Worm (Caenorhabditis elegans) whole organism, young adult: Measurements from ENCODE around the gene ptpn-22.

Experiments
- F55B11.4 ChIP-seq: sonication (generic microtip); optimal IDR thresholded peaks from 2 replicates; lab custom pipeline; 2016; ENCODE audit warnings: missing compliant biosample characterization, missing genetic modification characterization, borderline replicate concordance; ENCODE audit not compliant: insufficient read depth
- ceh-91 ChIP-seq: fragments of 200-800 bp; sonication (Bioruptor generic); IDR thresholded peaks from 2 replicates; pipeline ENCODE4 v1.3.6; 2022; ENCODE audit warnings: missing genetic modification reagents, missing genetic modification characterization, missing compliant biosample characterization
- ets-4 ChIP-seq: fragments of 200-800 bp; sonication (Bioruptor generic); optimal IDR thresholded peaks from 2 replicates; lab custom pipeline; 2018; ENCODE audit warnings: mild to moderate bottlenecking, missing genetic modification characterization, missing compliant biosample characterization
- hlh-26 ChIP-seq: fragments of 200-800 bp; sonication (Bioruptor generic); conservative IDR thresholded peaks from 2 replicates; pipeline ENCODE4 v1.3.6; 2022; ENCODE audit warnings: missing genetic modification reagents, missing genetic modification characterization, missing compliant biosample characterization
- nhr-27 ChIP-seq: fragments of 200-800 bp; sonication (Bioruptor generic); optimal IDR thresholded peaks from 2 replicates; lab custom pipeline; 2018; ENCODE audit warnings: mild to moderate bottlenecking, missing genetic modification characterization, moderate library complexity, missing compliant biosample characterization
- nhr-80 ChIP-seq: sonication (generic microtip); optimal IDR thresholded peaks from 2 replicates; lab custom pipeline; 2016; ENCODE audit warnings: missing genetic modification characterization, missing compliant biosample characterization
- rec-8 ChIP-seq, 2 experiments: sonication (generic microtip); optimal IDR thresholded peaks; 2 replicates each; lab custom pipeline; 2016; ENCODE audit warnings: mild to moderate bottlenecking in 2 of 2, missing genetic modification characterization in 2 of 2, missing genetic modification reagents in 2 of 2, missing genotype in 2 of 2, missing biosample characterization in 1 of 2, missing compliant biosample characterization in 1 of 2, moderate library complexity in 1 of 2
- unc-130 ChIP-seq: sonication (generic microtip); optimal IDR thresholded peaks from 2 replicates; lab custom pipeline; 2016; ENCODE audit warnings: missing genetic modification reagents, missing genetic modification characterization, missing compliant biosample characterization

DNA sequence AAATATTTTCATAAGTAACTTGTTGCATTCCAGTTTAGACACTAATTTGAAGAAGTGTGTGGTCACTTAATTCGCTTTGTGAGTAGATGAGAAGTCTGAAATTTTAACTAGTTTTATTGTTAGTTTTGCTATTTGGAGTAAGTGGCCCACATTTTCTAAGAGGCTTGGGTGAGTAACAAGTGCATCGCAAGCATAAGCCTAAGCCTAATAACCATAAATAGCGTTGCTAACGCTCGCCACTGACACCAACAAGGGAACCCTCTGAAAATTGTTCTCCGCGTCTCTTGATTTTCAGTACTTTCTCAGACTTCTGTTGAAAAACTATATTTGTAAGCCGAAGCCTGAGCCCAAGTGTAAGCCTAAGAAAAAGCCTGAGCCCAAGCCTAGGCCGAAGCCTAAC lies 15.8 kb downstream of the ptpn-22 start, which contains the start of gene epic-3:
- TF ChIP-seq hlh-26 (GFP tag; lab: Robert Waterston, UW) (no peak), nhr-80 (tag; lab: Kevin White, UChicago) (no peak), rec-8 (tag; optimal IDR thresholded peaks at IDR 0.05; lab: Kevin White, UChicago) (no peak), F55B11.4 (tag; lab: Kevin White, UChicago) (no peak), unc-130 (GFP tag; lab: Kevin White, UChicago) (no peak), ceh-91 (GFP tag; lab: Robert Waterston, UW) (no peak), ets-4 (GFP tag; lab: Kevin White, UChicago) (no peak), nhr-27 (no peak)
